Worm (Caenorhabditis elegans) whole organism, L4 larva: ENCODE measurements around the gene F12F6.1.

Experiments used
- D1046.2 ChIP-seq: fragments of 200-800 bp; sonication (Bioruptor generic); IDR thresholded peaks from 2 replicates; pipeline ENCODE4 v1.3.6; 2022; ENCODE audit warnings: missing genetic modification characterization, missing compliant biosample characterization
- F10B5.3 ChIP-seq: sonication (generic microtip); optimal IDR thresholded peaks from 2 replicates; lab custom pipeline; 2016; ENCODE audit warnings: mild to moderate bottlenecking, missing genetic modification characterization, missing compliant biosample characterization
- F37D6.2 ChIP-seq: sonication (generic microtip); optimal IDR thresholded peaks from 2 replicates; lab custom pipeline; 2016; ENCODE audit warnings: mild to moderate bottlenecking, missing genetic modification characterization, missing compliant biosample characterization
- T20F7.1 ChIP-seq: fragments of 200-800 bp; sonication (Bioruptor generic); optimal IDR thresholded peaks from 2 replicates; lab custom pipeline; 2018; ENCODE audit warnings: mild to moderate bottlenecking, missing genetic modification characterization, missing compliant biosample characterization
- Y48G9A.11 ChIP-seq: fragments of 200-800 bp; sonication (Bioruptor generic); IDR thresholded peaks from 2 replicates; pipeline ENCODE4 v1.3.6; 2022; ENCODE audit warnings: missing genetic modification reagents, missing genetic modification characterization, missing compliant biosample characterization
- Y5F2A.4 ChIP-seq: fragments of 200-800 bp; sonication (Bioruptor generic); optimal IDR thresholded peaks from 2 replicates; lab custom pipeline; 2018; ENCODE audit warnings: mild to moderate bottlenecking, missing genetic modification characterization, missing compliant biosample characterization
- Y75B8A.6 ChIP-seq: fragments of 200-800 bp; sonication (Bioruptor generic); IDR thresholded peaks from 2 replicates; pipeline ENCODE4 v1.3.6; 2022; ENCODE audit warnings: missing genetic modification reagents, missing genetic modification characterization, missing compliant biosample characterization
- ZK337.2 ChIP-seq: fragments of 200-800 bp; sonication (Bioruptor generic); IDR thresholded peaks from 2 replicates; pipeline ENCODE4 v1.3.6; 2022; ENCODE audit warnings: missing genetic modification reagents, missing genetic modification characterization, missing compliant biosample characterization
- arid-1 ChIP-seq: fragments of 200-800 bp; sonication (Bioruptor generic); conservative IDR thresholded peaks from 2 replicates; pipeline ENCODE4 v1.3.6; 2022; ENCODE audit warnings: missing genetic modification reagents, missing genetic modification characterization, missing compliant biosample characterization
- ceh-28 ChIP-seq: fragments of 150-350 bp; optimal IDR thresholded peaks from 2 replicates; lab custom pipeline; 2014; ENCODE audit warnings: missing biosample characterization, missing genetic modification reagents, missing genetic modification characterization
- ceh-44 ChIP-seq: fragments of 200-800 bp; sonication (Bioruptor generic); IDR thresholded peaks from 2 replicates; pipeline ENCODE4 v1.3.6; 2022; ENCODE audit warnings: missing genetic modification reagents, missing genetic modification characterization, missing compliant biosample characterization
- ces-1 ChIP-seq: fragments of 150-350 bp; sonication (generic microtip); optimal IDR thresholded peaks from 4 replicates; lab custom pipeline; 2014; ENCODE audit warnings: missing biosample characterization, missing genetic modification reagents, missing genetic modification characterization
- daf-16 ChIP-seq, 3 experiments: sonication (generic microtip); optimal IDR thresholded peaks; 2 replicates each; lab custom pipeline; 2016 to 2017; ENCODE audit warnings: missing genetic modification characterization in 3 of 3, missing genetic modification reagents in 3 of 3, mild to moderate bottlenecking in 2 of 3, missing compliant biosample characterization in 2 of 3, missing biosample characterization in 1 of 3, moderate library complexity in 1 of 3
- daf-19 ChIP-seq: fragments of 200-800 bp; sonication (Bioruptor generic); conservative IDR thresholded peaks from 2 replicates; pipeline ENCODE4 v1.3.6; 2022; ENCODE audit warnings: missing genetic modification characterization, missing compliant biosample characterization
- daf-8 ChIP-seq: fragments of 200-800 bp; sonication (Bioruptor generic); IDR thresholded peaks from 2 replicates; pipeline ENCODE4 v1.3.6; 2022; ENCODE audit warnings: missing genetic modification characterization, missing compliant biosample characterization
- dmd-6 ChIP-seq: fragments of 200-800 bp; sonication (Bioruptor generic); IDR thresholded peaks from 2 replicates; pipeline ENCODE4 v1.3.6; 2022; ENCODE audit warnings: missing genetic modification reagents, missing genetic modification characterization, missing compliant biosample characterization
- dmd-9 ChIP-seq: fragments of 200-800 bp; sonication (Bioruptor generic); IDR thresholded peaks from 2 replicates; pipeline ENCODE4 v1.3.6; 2022; ENCODE audit warnings: missing genetic modification reagents, missing genetic modification characterization, missing compliant biosample characterization
- fkh-10 ChIP-seq: fragments of 150-350 bp; optimal IDR thresholded peaks from 2 replicates; lab custom pipeline; 2014; ENCODE audit warnings: missing biosample characterization, missing genetic modification reagents, missing genetic modification characterization
- gei-8 ChIP-seq: fragments of 200-800 bp; sonication (Bioruptor generic); optimal IDR thresholded peaks from 2 replicates; lab custom pipeline; 2018; ENCODE audit warnings: mild to moderate bottlenecking, missing genetic modification characterization, missing compliant biosample characterization
- hif-1 ChIP-seq, 2 experiments: sonication (generic microtip); optimal IDR thresholded peaks; 2 replicates each; lab custom pipeline; 2016 to 2017; ENCODE audit warnings: missing compliant biosample characterization in 2 of 2, missing genetic modification characterization in 2 of 2, missing genetic modification reagents in 2 of 2, missing genotype in 2 of 2, mild to moderate bottlenecking in 1 of 2
- jun-1 ChIP-seq: fragments of 150-350 bp; optimal IDR thresholded peaks from 2 replicates; lab custom pipeline; 2014; ENCODE audit warnings: missing biosample characterization, missing genetic modification reagents, missing genetic modification characterization
- lin-39 ChIP-seq: fragments of 150-350 bp; optimal IDR thresholded peaks from 2 replicates; lab custom pipeline; 2014; ENCODE audit warnings: missing biosample characterization, missing genetic modification reagents, missing genetic modification characterization
- lir-3 ChIP-seq: sonication (generic microtip); optimal IDR thresholded peaks from 2 replicates; lab custom pipeline; 2016; ENCODE audit warnings: mild to moderate bottlenecking, missing genetic modification characterization, missing compliant biosample characterization
- lsy-2 ChIP-seq, 2 experiments: fragments of 150-350 bp in 1 of 2; sonication (generic microtip) in 1 of 2; optimal IDR thresholded peaks; 2 replicates each; lab custom pipeline; 2014 to 2017; ENCODE audit warnings: missing biosample characterization in 2 of 2, missing genetic modification characterization in 2 of 2
- madf-5 ChIP-seq, 2 experiments: fragments of 200-800 bp; sonication (Bioruptor generic); IDR thresholded peaks; 2 replicates each; pipeline ENCODE4 v1.3.6; 2022; ENCODE audit warnings: missing compliant biosample characterization in 2 of 2, missing genetic modification characterization in 2 of 2
- mdt-29 ChIP-seq: fragments of 200-800 bp; sonication (Bioruptor generic); IDR thresholded peaks from 2 replicates; pipeline ENCODE4 v1.3.6; 2022; ENCODE audit warnings: missing genetic modification reagents, missing genetic modification characterization, missing compliant biosample characterization
- mxl-2 ChIP-seq: fragments of 200-800 bp; sonication (Bioruptor generic); conservative IDR thresholded peaks from 2 replicates; pipeline ENCODE4 v1.3.6; 2022; ENCODE audit warnings: missing genetic modification reagents, missing genetic modification characterization, missing compliant biosample characterization
- mxl-3 ChIP-seq: fragments of 200-800 bp; sonication (Bioruptor generic); optimal IDR thresholded peaks from 2 replicates; lab custom pipeline; 2018; ENCODE audit warnings: mild to moderate bottlenecking, missing genetic modification characterization, missing compliant biosample characterization
- nhr-10 ChIP-seq: fragments of 150-350 bp; optimal IDR thresholded peaks from 2 replicates; lab custom pipeline; 2014; ENCODE audit warnings: missing biosample characterization, missing genetic modification characterization
- nhr-111 ChIP-seq: fragments of 200-800 bp; sonication (Bioruptor generic); optimal IDR thresholded peaks from 2 replicates; lab custom pipeline; 2018; ENCODE audit warnings: mild to moderate bottlenecking, missing genetic modification characterization, missing compliant biosample characterization
- nhr-237 ChIP-seq: sonication (generic microtip); optimal IDR thresholded peaks from 2 replicates; lab custom pipeline; 2017; ENCODE audit warnings: missing biosample characterization, missing genetic modification characterization
- nhr-25 ChIP-seq: sonication (generic microtip); optimal IDR thresholded peaks from 2 replicates; lab custom pipeline; 2017; ENCODE audit warnings: missing genetic modification characterization, mild to moderate bottlenecking, missing compliant biosample characterization, antibody characterized with exemption, moderate library complexity, borderline replicate concordance; ENCODE audit not compliant: insufficient read depth
- nhr-28 ChIP-seq: fragments of 150-350 bp; optimal IDR thresholded peaks from 2 replicates; lab custom pipeline; 2014; ENCODE audit warnings: missing biosample characterization, missing genetic modification characterization
- nhr-41 ChIP-seq: fragments of 200-800 bp; sonication (Bioruptor generic); IDR thresholded peaks from 2 replicates; pipeline ENCODE4 v1.3.6; 2022; ENCODE audit warnings: missing genetic modification reagents, missing genetic modification characterization, missing compliant biosample characterization
- nhr-42 ChIP-seq: fragments of 200-800 bp; sonication (Bioruptor generic); IDR thresholded peaks from 2 replicates; pipeline ENCODE4 v1.3.6; 2022; ENCODE audit warnings: missing genetic modification characterization, missing compliant biosample characterization
- nhr-6 ChIP-seq: fragments of 150-350 bp; optimal IDR thresholded peaks from 2 replicates; lab custom pipeline; 2014; ENCODE audit warnings: missing biosample characterization, missing genetic modification characterization
- nhr-76 ChIP-seq: fragments of 150-350 bp; optimal IDR thresholded peaks from 2 replicates; lab custom pipeline; 2014; ENCODE audit warnings: missing biosample characterization, missing genetic modification characterization
- nhr-77 ChIP-seq: fragments of 150-350 bp; optimal IDR thresholded peaks from 2 replicates; lab custom pipeline; 2014; ENCODE audit warnings: missing biosample characterization, missing genetic modification characterization
- php-3 ChIP-seq: fragments of 200-800 bp; sonication (Bioruptor generic); IDR thresholded peaks from 2 replicates; pipeline ENCODE4 v1.3.6; 2022; ENCODE audit warnings: missing genetic modification reagents, missing genetic modification characterization, missing compliant biosample characterization
- pqm-1 ChIP-seq: sonication (generic microtip); optimal IDR thresholded peaks from 2 replicates; lab custom pipeline; 2017; ENCODE audit warnings: missing biosample characterization, missing genetic modification characterization
- rbr-2 ChIP-seq: sonication (generic microtip); optimal IDR thresholded peaks from 2 replicates; lab custom pipeline; 2016; ENCODE audit warnings: missing genotype, missing genetic modification characterization, missing compliant biosample characterization
- sdz-12 ChIP-seq: fragments of 200-800 bp; sonication (Bioruptor generic); optimal IDR thresholded peaks from 2 replicates; lab custom pipeline; 2018; ENCODE audit warnings: mild to moderate bottlenecking, missing genetic modification characterization, missing compliant biosample characterization
- snpc-4 ChIP-seq: fragments of 150-350 bp; optimal IDR thresholded peaks from 2 replicates; lab custom pipeline; 2014; ENCODE audit warnings: missing biosample characterization, missing genetic modification characterization
- spr-1 ChIP-seq: sonication (generic microtip); optimal IDR thresholded peaks from 2 replicates; lab custom pipeline; 2016; ENCODE audit warnings: mild to moderate bottlenecking, missing genetic modification characterization, missing compliant biosample characterization
- spr-3 ChIP-seq: fragments of 200-800 bp; sonication (Bioruptor generic); optimal IDR thresholded peaks from 2 replicates; lab custom pipeline; 2018; ENCODE audit warnings: mild to moderate bottlenecking, missing genetic modification characterization, missing compliant biosample characterization
- unc-130 ChIP-seq: sonication (generic microtip); optimal IDR thresholded peaks from 2 replicates; lab custom pipeline; 2016; ENCODE audit warnings: missing genetic modification reagents, missing genetic modification characterization, missing compliant biosample characterization
- unc-39 ChIP-seq: sonication (generic microtip); optimal IDR thresholded peaks from 2 replicates; lab custom pipeline; 2017; ENCODE audit warnings: missing biosample characterization, missing genetic modification characterization
- unc-62 ChIP-seq, 3 experiments: fragments of 150-350 bp in 1 of 3; sonication (generic microtip); optimal IDR thresholded peaks in 2 of 3; peaks in 1 of 3; 1 replicate in 1 of 3; 2 replicates in 2 of 3; lab custom pipeline; 2014 to 2017; ENCODE audit warnings: missing biosample characterization in 3 of 3, missing genetic modification characterization in 3 of 3, missing genetic modification reagents in 3 of 3, missing genotype in 1 of 3
- zag-1 ChIP-seq: fragments of 150-350 bp; optimal IDR thresholded peaks from 2 replicates; lab custom pipeline; 2014; ENCODE audit warnings: missing biosample characterization, missing genetic modification characterization
- ztf-7 ChIP-seq: fragments of 150-350 bp; optimal IDR thresholded peaks from 2 replicates; lab custom pipeline; 2014; ENCODE audit warnings: missing biosample characterization, missing genetic modification characterization

The F12F6.1 gene

DNA sequence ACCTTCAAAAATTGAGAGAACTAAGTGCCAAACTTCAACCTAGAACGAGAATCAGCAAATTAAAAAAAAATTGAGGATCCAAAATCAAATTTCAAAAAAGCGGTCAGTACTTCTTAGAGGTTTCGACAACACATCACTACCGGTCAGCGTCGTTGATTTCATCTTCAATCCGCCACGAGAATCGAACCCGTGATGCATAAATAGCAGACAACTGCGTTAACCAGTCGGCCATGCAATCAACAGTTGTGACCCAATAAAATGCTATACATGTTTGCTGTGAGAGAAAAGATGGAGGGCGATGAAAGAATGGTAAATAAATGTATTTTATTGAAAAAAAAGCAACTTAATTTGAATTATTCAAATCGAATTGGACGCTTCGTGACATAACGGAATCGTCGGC lies 34.1 kb upstream of the F12F6.1 start (continued):
- TF ChIP-seq lir-3 (peak; percentile 61), spr-1 (peak; percentile 74), ces-1 (GFP tag; lab: Kevin White, UChicago) (no peak), hif-1 (tag; optimal IDR thresholded peaks at IDR 0.05; lab: Kevin White, UChicago) (no peak), mdt-29 (GFP tag; lab: Robert Waterston, UW) (no peak), ceh-44 (peak; percentile 51; the same call in 1 of the 2 replicates), F10B5.3 (tag; lab: Kevin White, UChicago) (peak; percentile 39), spr-3 (peak; percentile 49), nhr-111 (GFP tag; lab: Kevin White, UChicago) (peak; percentile 75), nhr-6 (tag; lab: Kevin White, UChicago) (peak; percentile 73), Y5F2A.4 (peak; percentile 59), daf-16 (GFP tag; optimal IDR thresholded peaks at IDR 0.05; lab: Kevin White, UChicago) (no peak), daf-16 (tag; optimal IDR thresholded peaks at IDR 0.05; lab: Kevin White, UChicago) (peak; percentile 90), nhr-10 (tag; lab: Kevin White, UChicago) (no peak), unc-62 (GFP tag; optimal IDR thresholded peaks at IDR 0.05 in 1 of 2; lab: Kevin White, UChicago) (peak in 1 of 2 experiments; percentile 96), unc-62 (tag; optimal IDR thresholded peaks at IDR 0.05; lab: Kevin White, UChicago) (no peak), nhr-237 (tag; lab: Kevin White, UChicago) (no peak), T20F7.1 (peak; percentile 74), nhr-76 (tag; lab: Kevin White, UChicago) (no peak), arid-1 (GFP tag; lab: Robert Waterston, UW) (no peak; the same call in 1 of the 2 replicates), zag-1 (tag; lab: Kevin White, UChicago) (no peak), dmd-9 (no peak), D1046.2 (GFP tag; lab: Robert Waterston, UW) (0 out of 2 replicates have a peak, but pooled peaks have one; percentile 56), ztf-7 (tag; lab: Kevin White, UChicago) (peak; percentile 39), lsy-2 (tag; optimal IDR thresholded peaks at IDR 0.05; lab: Kevin White, UChicago) (no peak), fkh-10 (no peak), pqm-1 (tag; lab: Kevin White, UChicago) (peak; percentile 29), madf-5 (GFP tag; IDR thresholded peaks at IDR 0.05; lab: Robert Waterston, UW) (peak; percentile 85 to 91; a peak in 2 of 4 replicates), sdz-12 (peak; percentile 79), jun-1 (tag; lab: Kevin White, UChicago) (peak; percentile 42), dmd-6 (GFP tag; lab: Robert Waterston, UW) (peak; percentile 71), F37D6.2 (tag; lab: Kevin White, UChicago) (peak; percentile 24), mxl-2 (0 out of 2 replicates have a peak, but pooled peaks have one; percentile 39), rbr-2 (tag; lab: Kevin White, UChicago) (peak; percentile 64), php-3 (GFP tag; lab: Robert Waterston, UW) (peak; percentile 16; the same call in 1 of the 2 replicates), nhr-41 (GFP tag; lab: Robert Waterston, UW) (peak; percentile 69), daf-8 (GFP tag; lab: Robert Waterston, UW) (no peak), unc-130 (peak; percentile 77)

ce11 chrIV:11551813-11552212 lies 31.9 kb upstream of the F12F6.1 start, which contains the start of gene col-128:
col-128 (minus strand) TSS chrIV:11551960.
- TF ChIP-seq sdz-12 = no peak
- TF ChIP-seq mxl-3 = no peak
- no peak for TF ChIP-seq gei-8 (GFP tag; lab: Kevin White, UChicago)
- TF ChIP-seq nhr-28 = no peak
- no peak for TF ChIP-seq unc-39 (tag; lab: Kevin White, UChicago)
- TF ChIP-seq mdt-29 (GFP tag; lab: Robert Waterston, UW) = no peak
- no peak for TF ChIP-seq nhr-25 (tag; lab: Kevin White, UChicago)
- no peak for TF ChIP-seq Y75B8A.6
- no peak for TF ChIP-seq pqm-1 (tag; lab: Kevin White, UChicago)
- no peak for TF ChIP-seq nhr-41 (GFP tag; lab: Robert Waterston, UW)
- no peak for TF ChIP-seq ceh-28 (tag; lab: Kevin White, UChicago)
- no peak for TF ChIP-seq daf-19 (GFP tag; lab: Robert Waterston, UW)
- TF ChIP-seq Y48G9A.11 (GFP tag; lab: Robert Waterston, UW) = no peak
- no peak for TF ChIP-seq snpc-4
- no peak for TF ChIP-seq nhr-42 (GFP tag; lab: Robert Waterston, UW)
- no peak for TF ChIP-seq ZK337.2 (GFP tag; lab: Robert Waterston, UW)
- TF ChIP-seq lin-39 (tag; lab: Kevin White, UChicago) = no peak
- no peak for TF ChIP-seq nhr-237 (tag; lab: Kevin White, UChicago)
- no peak for TF ChIP-seq nhr-77 (tag; lab: Kevin White, UChicago)
